Fruit fly (Drosophila melanogaster) whole organism, prepupa: ENCODE results near the gene PMP34.

Experiments used
- CG15336 ChIP-seq: fragments of 200-800 bp; sonication (Bioruptor generic); IDR thresholded peaks from 2 replicates; pipeline ENCODE4 v1.3.6; 2022; ENCODE audit warnings: missing biosample characterization, missing genetic modification characterization
- CG1621 ChIP-seq: fragments of 200-800 bp; sonication (Bioruptor generic); optimal IDR thresholded peaks from 3 replicates; lab custom pipeline; 2018; ENCODE audit warnings: missing biosample characterization, mild to moderate bottlenecking, missing genetic modification characterization
- CG8319 ChIP-seq: fragments of 200-800 bp; sonication (Bioruptor generic); optimal IDR thresholded peaks from 3 replicates; lab custom pipeline; 2016; ENCODE audit warnings: missing biosample characterization, missing genetic modification characterization
- Gug ChIP-seq: fragments of 200-800 bp; sonication (Bioruptor generic); IDR thresholded peaks from 2 replicates; pipeline ENCODE4 v1.3.6; 2022; ENCODE audit warnings: missing biosample characterization, missing genetic modification characterization
- Hr39 ChIP-seq: fragments of 200-800 bp; sonication (Bioruptor generic); optimal IDR thresholded peaks from 2 replicates; lab custom pipeline; 2016; ENCODE audit warnings: missing biosample characterization, missing genetic modification characterization
- Smox ChIP-seq: fragments of 200-800 bp; sonication (Bioruptor generic); optimal IDR thresholded peaks from 3 replicates; lab custom pipeline; 2016; ENCODE audit warnings: missing biosample characterization, missing genetic modification characterization
- Sox102F ChIP-seq: fragments of 200-800 bp; sonication (Bioruptor generic); optimal IDR thresholded peaks from 2 replicates; lab custom pipeline; 2016; ENCODE audit warnings: missing biosample characterization, mild to moderate bottlenecking, missing genetic modification characterization
- Sox14 ChIP-seq: fragments of 200-800 bp; sonication (Bioruptor generic); optimal IDR thresholded peaks from 3 replicates; lab custom pipeline; 2016; ENCODE audit warnings: missing biosample characterization, missing genetic modification characterization
- fkh ChIP-seq: fragments of 200-800 bp; sonication (Bioruptor generic); optimal IDR thresholded peaks from 3 replicates; lab custom pipeline; 2017; ENCODE audit warnings: missing biosample characterization, mild to moderate bottlenecking, missing genetic modification characterization, moderate library complexity
- net ChIP-seq: fragments of 200-800 bp; sonication (Bioruptor generic); optimal IDR thresholded peaks from 3 replicates; lab custom pipeline; 2016; ENCODE audit warnings: missing biosample characterization, missing genetic modification characterization
- pdm3 ChIP-seq: fragments of 200-800 bp; sonication (Bioruptor generic); optimal IDR thresholded peaks from 3 replicates; lab custom pipeline; 2016; ENCODE audit warnings: missing biosample characterization, missing genetic modification characterization
- spab ChIP-seq: fragments of 200-800 bp; sonication (Bioruptor generic); optimal IDR thresholded peaks from 2 replicates; lab custom pipeline; 2017; ENCODE audit warnings: missing biosample characterization, mild to moderate bottlenecking, missing genetic modification characterization, missing genetic modification reagents
- svp ChIP-seq: fragments of 200-800 bp; sonication (Bioruptor generic); peaks from one replicate; lab custom pipeline; 2016; ENCODE audit warnings: missing biosample characterization, missing genetic modification characterization

DNA sequence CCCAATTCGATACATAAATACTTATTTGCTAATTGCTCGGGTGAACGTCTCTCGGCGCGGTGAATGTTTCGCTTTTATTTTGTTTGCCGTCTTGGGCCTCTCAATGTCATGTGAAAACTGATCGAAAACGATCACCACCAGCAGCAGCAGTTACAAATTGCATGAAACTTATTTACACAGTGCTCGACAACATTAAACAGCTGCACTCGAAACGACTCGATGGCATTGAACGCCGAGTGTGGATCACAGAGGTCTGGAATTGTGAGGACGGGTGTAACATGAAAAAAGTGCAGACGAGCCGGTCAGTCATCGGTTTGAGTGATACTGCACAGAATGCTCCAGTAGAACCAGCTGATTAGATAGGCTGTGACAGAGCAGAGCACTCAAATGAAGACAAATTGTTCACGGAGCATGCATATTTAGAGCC, 39.2 kb downstream of the PMP34 start:
- TF ChIP-seq Gug (GFP tag; lab: Robert Waterston, UW) (no peak), Hr39 (GFP tag; lab: Kevin White, UChicago) (no peak), Sox102F (no peak), CG8319 (GFP tag; lab: Kevin White, UChicago) (no peak), CG15336 (GFP tag; lab: Robert Waterston, UW) (no peak), fkh (GFP tag; lab: Kevin White, UChicago) (peak; percentile 51), pdm3 (GFP tag; lab: Kevin White, UChicago) (no peak), svp (GFP tag; lab: Kevin White, UChicago) (no peak), Sox14 (no peak), Smox (GFP tag; lab: Kevin White, UChicago) (no peak), spab (GFP tag; lab: Kevin White, UChicago) (no peak), net (GFP tag; lab: Kevin White, UChicago) (no peak), CG1621 (no peak)
